Worm (Caenorhabditis elegans) whole organism, young adult: ENCODE data around the gene clec-82.
"Not testable (repeated sequence)": the region's sequence is repeated elsewhere in the genome, so short reads cannot be mapped to it uniquely, and the experiment has no call there.

ENCODE experiments used
- B0035.1 ChIP-seq: sonication (generic microtip); optimal IDR thresholded peaks from 2 replicates; lab custom pipeline; 2016; ENCODE audit warnings: missing genetic modification characterization, mild to moderate bottlenecking, missing compliant biosample characterization, missing genotype, missing genetic modification reagents
- B0261.1 ChIP-seq: sonication (generic microtip); optimal IDR thresholded peaks from 2 replicates; lab custom pipeline; 2016; ENCODE audit warnings: mild to moderate bottlenecking, missing genetic modification characterization, moderate library complexity, missing compliant biosample characterization
- F49E8.2 ChIP-seq: sonication (generic microtip); optimal IDR thresholded peaks from 3 replicates; lab custom pipeline; 2017; ENCODE audit warnings: missing genetic modification characterization, mild to moderate bottlenecking, missing compliant biosample characterization, antibody characterized with exemption, moderate library complexity; ENCODE audit not compliant: insufficient read depth
- K11D2.4 ChIP-seq: fragments of 200-800 bp; sonication (Bioruptor generic); IDR thresholded peaks from 2 replicates; pipeline ENCODE4 v1.3.6; 2022; ENCODE audit warnings: missing genetic modification reagents, missing genetic modification characterization, missing compliant biosample characterization
- T26A5.8 ChIP-seq: sonication (generic microtip); optimal IDR thresholded peaks from 2 replicates; lab custom pipeline; 2016; ENCODE audit warnings: missing genetic modification characterization, missing compliant biosample characterization
- Y53F4B.3 ChIP-seq: fragments of 200-800 bp; sonication (Bioruptor generic); IDR thresholded peaks from 2 replicates; pipeline ENCODE4 v1.3.6; 2022; ENCODE audit warnings: missing genetic modification reagents, missing genetic modification characterization, missing compliant biosample characterization
- ZK185.1 ChIP-seq: sonication (generic microtip); optimal IDR thresholded peaks from 2 replicates; lab custom pipeline; 2016; ENCODE audit warnings: mild to moderate bottlenecking, missing genetic modification characterization, missing compliant biosample characterization; ENCODE audit not compliant: poor library complexity, severe bottlenecking
- ama-1 ChIP-seq, 3 experiments: fragments of 150-350 bp in 1 of 3; sonication (generic microtip) in 2 of 3; optimal IDR thresholded peaks; 2 replicates each; lab custom pipeline; 2014 to 2018; ENCODE audit warnings: missing biosample characterization in 2 of 3, missing genetic modification characterization in 2 of 3, missing genetic modification reagents in 2 of 3
- athp-1 ChIP-seq: sonication (generic microtip); optimal IDR thresholded peaks from 2 replicates; lab custom pipeline; 2017; ENCODE audit warnings: mild to moderate bottlenecking, missing genetic modification characterization, missing compliant biosample characterization
- attf-6 ChIP-seq: fragments of 200-800 bp; sonication (Bioruptor generic); IDR thresholded peaks from 2 replicates; pipeline ENCODE4 v1.3.6; 2022; ENCODE audit warnings: missing genetic modification reagents, missing genetic modification characterization, missing compliant biosample characterization
- cebp-2 ChIP-seq: fragments of 200-800 bp; sonication (Bioruptor generic); IDR thresholded peaks from 2 replicates; pipeline ENCODE4 v1.3.6; 2022; ENCODE audit warnings: missing genetic modification characterization, missing compliant biosample characterization
- ceh-40 ChIP-seq: fragments of 200-800 bp; sonication (Bioruptor generic); IDR thresholded peaks from 2 replicates; pipeline ENCODE4 v1.3.6; 2022; ENCODE audit warnings: missing genetic modification characterization, missing compliant biosample characterization
- chd-7 ChIP-seq: sonication (generic microtip); optimal IDR thresholded peaks from 2 replicates; lab custom pipeline; 2016; ENCODE audit warnings: mild to moderate bottlenecking, missing genetic modification characterization, moderate library complexity, missing compliant biosample characterization
- egl-18 ChIP-seq: fragments of 200-800 bp; sonication (Bioruptor generic); IDR thresholded peaks from 2 replicates; pipeline ENCODE4 v1.3.6; 2022; ENCODE audit warnings: missing genetic modification reagents, missing genetic modification characterization, missing compliant biosample characterization
- ets-4 ChIP-seq: fragments of 200-800 bp; sonication (Bioruptor generic); optimal IDR thresholded peaks from 2 replicates; lab custom pipeline; 2018; ENCODE audit warnings: mild to moderate bottlenecking, missing genetic modification characterization, missing compliant biosample characterization
- hlh-12 ChIP-seq: sonication (generic microtip); optimal IDR thresholded peaks from 2 replicates; lab custom pipeline; 2016; ENCODE audit warnings: missing genetic modification characterization, missing compliant biosample characterization
- hmg-1.2 ChIP-seq: fragments of 200-800 bp; sonication (Bioruptor generic); IDR thresholded peaks from 2 replicates; pipeline ENCODE4 v1.3.6; 2022; ENCODE audit warnings: missing genetic modification reagents, missing genetic modification characterization, missing compliant biosample characterization
- hrde-1 ChIP-seq: sonication (generic microtip); optimal IDR thresholded peaks from 2 replicates; lab custom pipeline; 2016; ENCODE audit warnings: missing genetic modification characterization, mild to moderate bottlenecking, missing compliant biosample characterization, moderate library complexity, missing genotype, missing genetic modification reagents, borderline replicate concordance
- lin-40 ChIP-seq: sonication (generic microtip); optimal IDR thresholded peaks from 2 replicates; lab custom pipeline; 2016; ENCODE audit warnings: missing genetic modification characterization, mild to moderate bottlenecking, missing compliant biosample characterization, missing genotype, missing genetic modification reagents
- lsl-1 ChIP-seq: fragments of 200-800 bp; sonication (Bioruptor generic); optimal IDR thresholded peaks from 2 replicates; lab custom pipeline; 2018; ENCODE audit warnings: mild to moderate bottlenecking, missing genetic modification characterization, moderate library complexity, missing compliant biosample characterization
- madf-3 ChIP-seq: fragments of 200-800 bp; sonication (Bioruptor generic); IDR thresholded peaks from 2 replicates; pipeline ENCODE4 v1.3.6; 2022; ENCODE audit warnings: missing genetic modification reagents, missing genetic modification characterization, missing compliant biosample characterization
- madf-6 ChIP-seq: fragments of 200-800 bp; sonication (Bioruptor generic); IDR thresholded peaks from 2 replicates; pipeline ENCODE4 v1.3.6; 2022; ENCODE audit warnings: missing genetic modification reagents, missing genetic modification characterization, missing compliant biosample characterization
- mcd-1 ChIP-seq: fragments of 200-800 bp; sonication (Bioruptor generic); IDR thresholded peaks from 2 replicates; pipeline ENCODE4 v1.3.6; 2022; ENCODE audit warnings: missing genetic modification reagents, missing genetic modification characterization, missing compliant biosample characterization
- mes-4 ChIP-seq: sonication (generic microtip); optimal IDR thresholded peaks from 2 replicates; lab custom pipeline; 2016; ENCODE audit warnings: missing genotype, missing genetic modification characterization, missing compliant biosample characterization
- nhr-179 ChIP-seq: sonication (generic microtip); optimal IDR thresholded peaks from 2 replicates; lab custom pipeline; 2016; ENCODE audit warnings: mild to moderate bottlenecking, missing genetic modification characterization, missing compliant biosample characterization
- nhr-80 ChIP-seq: sonication (generic microtip); optimal IDR thresholded peaks from 2 replicates; lab custom pipeline; 2016; ENCODE audit warnings: missing genetic modification characterization, missing compliant biosample characterization
- sdz-38 ChIP-seq: sonication (generic microtip); optimal IDR thresholded peaks from 2 replicates; lab custom pipeline; 2016; ENCODE audit warnings: missing genotype, missing genetic modification characterization, missing compliant biosample characterization
- sea-2 ChIP-seq: fragments of 200-800 bp; sonication (Bioruptor generic); IDR thresholded peaks from 2 replicates; pipeline ENCODE4 v1.3.6; 2022; ENCODE audit warnings: missing genetic modification characterization, missing compliant biosample characterization
- snpc-1.1 ChIP-seq: sonication (generic microtip); optimal IDR thresholded peaks from 2 replicates; lab custom pipeline; 2017; ENCODE audit warnings: missing genetic modification characterization, mild to moderate bottlenecking, missing compliant biosample characterization, antibody characterized with exemption, moderate library complexity, missing genotype, missing genetic modification reagents; ENCODE audit not compliant: insufficient read depth
- sptf-2 ChIP-seq: fragments of 200-800 bp; sonication (Bioruptor generic); optimal IDR thresholded peaks from 2 replicates; lab custom pipeline; 2018; ENCODE audit warnings: mild to moderate bottlenecking, missing genetic modification characterization, missing compliant biosample characterization
- unc-130 ChIP-seq: sonication (generic microtip); optimal IDR thresholded peaks from 2 replicates; lab custom pipeline; 2016; ENCODE audit warnings: missing genetic modification reagents, missing genetic modification characterization, missing compliant biosample characterization
- zim-3 ChIP-seq: sonication (generic microtip); optimal IDR thresholded peaks from 2 replicates; lab custom pipeline; 2017; ENCODE audit warnings: mild to moderate bottlenecking, missing genetic modification characterization, moderate library complexity, missing compliant biosample characterization
- ztf-28 ChIP-seq: fragments of 200-800 bp; sonication (Bioruptor generic); IDR thresholded peaks from 2 replicates; pipeline ENCODE4 v1.3.6; 2022; ENCODE audit warnings: missing genetic modification reagents, missing genetic modification characterization, missing compliant biosample characterization

The clec-82 gene

DNA sequence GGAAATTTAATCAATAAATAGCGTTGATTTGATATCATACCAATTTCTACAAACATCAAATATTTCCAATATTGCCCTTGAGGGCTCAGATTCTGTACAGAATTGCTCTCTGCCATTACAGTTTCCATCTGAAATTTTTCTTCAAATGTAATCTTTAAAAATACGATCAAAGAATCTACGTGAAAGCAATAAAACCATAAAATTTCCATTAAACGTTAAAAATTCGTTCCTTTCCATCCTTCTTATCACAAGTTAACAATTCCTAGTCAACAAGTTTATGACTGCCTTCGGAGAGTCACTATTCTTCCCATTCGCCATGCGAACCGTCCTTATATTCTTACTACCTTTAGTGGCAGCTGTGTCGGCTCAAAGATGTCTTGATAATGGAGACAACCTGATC lies at the start of gene clec-82:
Gene clec-82 (plus strand): TSS at position 301 of the 400 bp plus-strand sequence.
- TF ChIP-seq K11D2.4 (no peak), hrde-1 (tag; lab: Kevin White, UChicago) (no peak), mes-4 (tag; lab: Kevin White, UChicago) (no peak), chd-7 (tag; lab: Kevin White, UChicago) (no peak), ets-4 (no peak), ceh-40 (GFP tag; lab: Robert Waterston, UW) (no peak), zim-3 (tag; lab: Kevin White, UChicago) (no peak), nhr-80 (no peak), B0035.1 (tag; lab: Kevin White, UChicago) (no peak), mcd-1 (GFP tag; lab: Robert Waterston, UW) (no peak)

DNA sequence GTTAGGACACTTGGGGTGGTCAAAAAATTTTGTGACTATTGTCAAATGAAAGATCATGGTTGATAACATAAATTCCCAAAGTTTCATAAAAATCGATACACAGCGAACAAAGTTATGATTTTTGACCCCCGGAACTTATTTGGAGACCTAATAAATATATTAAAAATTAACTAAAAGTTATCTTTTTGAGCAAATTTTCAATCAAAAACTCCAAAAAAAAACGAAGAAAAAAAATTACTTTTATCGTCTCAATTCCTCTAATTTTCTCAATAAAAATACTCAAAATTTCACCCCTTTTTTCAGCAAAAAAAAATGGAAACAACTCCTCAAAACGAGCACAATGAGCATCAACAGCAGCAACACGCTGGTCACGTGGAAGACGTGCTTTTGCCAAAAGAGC lies 47.1 kb upstream of the clec-82 start, which contains the start of gene atln-1:
Gene atln-1 (plus strand): TSS at position 301 of the 400 bp plus-strand sequence.
- TF ChIP-seq unc-130 (GFP tag; lab: Kevin White, UChicago); sea-2 (GFP tag; lab: Robert Waterston, UW); F49E8.2: not testable (repeated sequence)
- TF ChIP-seq, all 124 proteins: peak for 0; not testable (repeated sequence) for 124

DNA sequence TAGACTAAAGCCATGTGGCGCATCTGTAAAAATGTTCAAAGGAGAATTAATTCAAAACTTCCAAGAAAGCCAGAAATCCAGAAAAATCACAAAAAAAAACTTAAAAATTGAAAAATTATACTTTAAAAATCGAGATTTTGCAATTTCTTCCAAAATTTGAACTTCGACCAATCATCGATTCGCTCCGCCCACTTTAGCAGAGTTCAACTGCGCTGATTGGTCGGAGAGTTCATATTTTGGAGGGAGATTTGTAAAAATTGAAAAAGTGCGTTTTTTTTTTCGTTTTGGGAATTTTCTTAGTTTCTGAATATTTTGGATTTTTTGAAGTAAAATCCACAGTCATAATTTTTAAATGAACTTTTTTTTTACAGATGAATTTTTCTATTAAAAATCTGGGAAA lies 41.5 kb upstream of the clec-82 start:
- TF ChIP-seq ztf-28: no peak
- TF ChIP-seq egl-18 (GFP tag; lab: Robert Waterston, UW): no peak
- TF ChIP-seq ZK185.1 (tag; lab: Kevin White, UChicago): no peak
- no peak for TF ChIP-seq madf-3
- no peak for TF ChIP-seq T26A5.8
- no peak for TF ChIP-seq Y53F4B.3 (GFP tag; lab: Robert Waterston, UW)
- TF ChIP-seq ama-1 (optimal IDR thresholded peaks at IDR 0.05; lab: Kevin White, UChicago): no peak
- no peak for TF ChIP-seq ama-1 (GFP tag; optimal IDR thresholded peaks at IDR 0.05; lab: Kevin White, UChicago)
- TF ChIP-seq snpc-1.1: no peak
- TF ChIP-seq lin-40 (tag; lab: Kevin White, UChicago): no peak
- no peak for TF ChIP-seq sdz-38 (tag; lab: Kevin White, UChicago)
- no peak for TF ChIP-seq mcd-1 (GFP tag; lab: Robert Waterston, UW)
- TF ChIP-seq lsl-1 (GFP tag; lab: Kevin White, UChicago): no peak
- no peak for TF ChIP-seq hmg-1.2 (GFP tag; lab: Robert Waterston, UW)
- TF ChIP-seq madf-6 (GFP tag; lab: Robert Waterston, UW): no peak
- TF ChIP-seq attf-6 (GFP tag; lab: Robert Waterston, UW): no peak
- no peak for TF ChIP-seq nhr-179 (tag; lab: Kevin White, UChicago)

DNA sequence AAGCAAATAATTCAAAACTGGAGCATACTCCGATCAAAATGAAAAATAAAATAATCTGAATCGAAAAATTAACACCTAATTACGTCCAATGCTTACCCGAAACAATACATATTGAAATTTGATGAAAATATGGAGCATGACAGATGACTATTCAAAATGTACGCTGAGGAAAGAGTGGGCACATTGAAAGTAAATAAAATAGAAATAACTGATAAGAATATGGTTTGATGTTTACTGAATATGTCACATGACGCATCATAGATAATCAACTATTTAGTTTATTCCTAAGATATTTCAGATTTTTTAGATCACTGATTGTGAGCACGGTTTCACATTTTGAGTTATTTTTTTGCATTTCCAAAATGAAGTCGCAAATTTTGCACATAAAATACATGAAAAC lies 37.1 kb upstream of the clec-82 start, which contains the start of gene Y54G2A.52:
Gene Y54G2A.52 (minus strand): TSS at position 348 of the 400 bp plus-strand sequence.
- TF ChIP-seq athp-1 (no peak), nhr-80 (peak; percentile 63), mes-4 (tag; lab: Kevin White, UChicago) (no peak), cebp-2 (GFP tag; lab: Robert Waterston, UW) (no peak), B0261.1 (tag; lab: Kevin White, UChicago) (no peak)

DNA sequence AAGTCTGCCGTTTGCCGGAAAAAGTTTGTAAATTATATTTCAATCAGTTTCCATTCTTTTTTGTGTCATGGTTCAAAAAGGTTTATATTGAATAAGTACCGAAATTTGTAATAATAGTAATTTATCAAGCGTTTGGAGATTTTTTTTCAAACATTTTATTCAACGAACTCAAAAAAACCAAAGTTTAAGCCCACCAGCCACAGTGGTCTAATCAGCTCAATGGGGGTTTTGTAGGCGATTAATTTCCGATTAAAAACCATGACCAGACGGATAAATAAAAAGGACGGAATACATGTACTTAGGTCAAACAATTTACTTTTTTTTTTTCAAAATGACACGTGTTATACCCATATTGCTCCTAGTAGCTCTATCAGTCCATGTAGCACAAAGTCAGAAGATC lies 36.1 kb upstream of the clec-82 start, which contains the start of gene Y54G2A.10:
Gene Y54G2A.10 (plus strand): TSS at position 301 of the 400 bp plus-strand sequence.
- TF ChIP-seq sptf-2 (GFP tag; lab: Kevin White, UChicago): no peak
- TF ChIP-seq chd-7 (tag; lab: Kevin White, UChicago): no peak
- no peak for TF ChIP-seq madf-3
- no peak for TF ChIP-seq hlh-12
- no peak for TF ChIP-seq egl-18 (GFP tag; lab: Robert Waterston, UW)
- no peak for TF ChIP-seq F49E8.2
- TF ChIP-seq nhr-80: no peak
